Worm (Caenorhabditis elegans): Measurements from ENCODE around the gene rpn-12.
A peak's percentile ranks its signal among the peaks of the same experiment; 100 is the strongest.

Gene rpn-12

DNA sequence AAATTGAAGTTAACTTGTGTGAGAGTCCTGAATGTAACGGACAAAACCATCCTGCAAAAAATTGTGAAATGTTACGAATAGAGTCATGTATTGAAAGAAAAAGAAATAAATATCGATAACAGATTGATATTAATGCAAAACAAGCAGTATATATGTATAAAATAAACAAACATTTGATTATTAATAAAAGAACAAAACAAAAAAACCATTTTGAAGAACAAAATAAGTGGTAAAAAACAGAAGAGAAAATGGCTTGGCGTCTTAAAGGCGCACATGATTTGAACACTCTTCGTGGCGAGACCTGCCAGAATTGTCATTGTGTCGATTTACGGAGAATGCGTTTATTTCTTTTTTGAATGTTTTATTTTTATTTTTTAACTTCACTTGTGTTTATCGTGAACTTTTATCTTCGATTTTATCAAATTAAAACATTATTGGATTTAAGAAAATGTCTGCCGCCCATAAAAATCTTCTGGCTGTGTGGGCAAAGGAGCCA is at the start of gene rpn-12, which contains the start of gene rad-23:
rpn-12 (plus strand) TSS at position 446 of the 496 bp plus-strand sequence.
rad-23 (minus strand) TSS at position 51 of the 496 bp plus-strand sequence.
- no peak for TF ChIP-seq unc-62 (GFP tag; optimal IDR thresholded peaks at IDR 0.05)

DNA sequence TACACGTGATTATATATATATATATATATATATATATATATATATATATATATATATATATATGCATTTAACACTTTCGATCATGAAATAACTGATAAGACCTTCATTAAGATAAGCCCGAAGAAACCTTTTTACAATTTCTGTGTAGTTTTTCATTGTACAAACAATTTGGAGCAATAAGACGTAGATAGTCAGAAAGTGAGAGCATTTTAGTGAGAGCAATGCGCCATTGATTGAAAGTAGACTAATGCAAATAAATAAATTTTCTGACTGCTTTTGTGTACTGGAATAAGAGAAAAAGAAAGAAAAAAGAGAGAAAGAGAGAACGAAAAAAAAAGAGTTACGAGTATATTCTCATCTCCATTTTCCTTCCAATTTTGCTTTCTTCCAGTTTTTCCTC is 48.3 kb upstream of the rpn-12 start:
- no peak for TF ChIP-seq unc-62 (GFP tag; optimal IDR thresholded peaks at IDR 0.05)

DNA sequence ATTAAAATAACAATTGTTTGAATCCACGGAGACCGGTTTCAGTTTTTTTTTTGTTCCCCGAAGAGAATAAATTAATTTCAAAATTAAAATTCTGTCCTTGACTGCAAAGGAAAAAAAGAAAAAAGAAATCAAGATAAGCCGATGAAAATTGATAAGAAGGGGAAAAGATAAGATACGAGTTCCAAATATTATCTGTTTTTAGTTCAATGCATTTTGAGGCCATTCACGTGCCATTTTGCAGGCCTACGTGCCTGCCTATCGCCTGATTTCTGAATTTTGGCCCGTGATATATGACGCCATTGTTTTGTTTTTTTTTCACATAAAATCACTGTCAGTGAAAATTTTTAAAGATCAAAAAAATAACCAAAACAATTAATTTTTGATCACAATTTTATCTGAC is 41.5 kb upstream of the rpn-12 start:
- no peak for TF ChIP-seq unc-62 (GFP tag; optimal IDR thresholded peaks at IDR 0.05)

DNA sequence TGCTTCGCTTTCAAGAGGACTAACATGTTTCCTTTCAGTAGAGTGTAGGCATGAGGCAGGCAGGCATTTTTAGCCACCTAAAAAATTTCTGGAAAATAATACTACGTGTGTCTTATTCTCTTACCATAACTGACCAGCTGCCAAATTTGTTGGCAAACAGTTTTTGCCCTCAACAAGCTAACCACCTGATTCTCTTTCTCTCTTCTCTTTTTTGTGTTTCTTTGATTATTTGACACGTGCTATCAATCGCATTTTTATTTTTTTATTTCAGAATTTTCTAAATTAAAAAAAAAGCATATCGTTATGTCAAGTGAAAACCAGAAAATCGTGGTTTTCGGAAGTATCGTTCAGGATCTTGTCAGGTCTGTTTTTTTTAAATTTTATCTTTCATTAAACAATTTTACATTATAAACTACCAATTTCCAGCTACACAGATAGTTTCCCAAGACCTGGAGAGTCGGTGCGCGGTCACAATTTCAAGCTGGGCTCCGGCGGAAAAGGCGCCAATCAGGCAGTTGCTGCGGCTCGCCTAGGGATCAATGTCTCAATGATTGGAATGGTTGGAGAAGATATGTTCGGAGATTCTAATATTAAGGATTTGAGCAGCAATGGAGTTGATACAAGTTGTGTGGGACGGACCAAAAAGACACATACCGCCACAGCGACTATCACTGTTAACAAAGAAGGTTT is 40.7 kb upstream of the rpn-12 start, which contains the start of gene F07A11.5:
F07A11.5 (plus strand) TSS at position 267 of the 690 bp plus-strand sequence.
- no peak for TF ChIP-seq unc-62 (GFP tag; optimal IDR thresholded peaks at IDR 0.05)

DNA sequence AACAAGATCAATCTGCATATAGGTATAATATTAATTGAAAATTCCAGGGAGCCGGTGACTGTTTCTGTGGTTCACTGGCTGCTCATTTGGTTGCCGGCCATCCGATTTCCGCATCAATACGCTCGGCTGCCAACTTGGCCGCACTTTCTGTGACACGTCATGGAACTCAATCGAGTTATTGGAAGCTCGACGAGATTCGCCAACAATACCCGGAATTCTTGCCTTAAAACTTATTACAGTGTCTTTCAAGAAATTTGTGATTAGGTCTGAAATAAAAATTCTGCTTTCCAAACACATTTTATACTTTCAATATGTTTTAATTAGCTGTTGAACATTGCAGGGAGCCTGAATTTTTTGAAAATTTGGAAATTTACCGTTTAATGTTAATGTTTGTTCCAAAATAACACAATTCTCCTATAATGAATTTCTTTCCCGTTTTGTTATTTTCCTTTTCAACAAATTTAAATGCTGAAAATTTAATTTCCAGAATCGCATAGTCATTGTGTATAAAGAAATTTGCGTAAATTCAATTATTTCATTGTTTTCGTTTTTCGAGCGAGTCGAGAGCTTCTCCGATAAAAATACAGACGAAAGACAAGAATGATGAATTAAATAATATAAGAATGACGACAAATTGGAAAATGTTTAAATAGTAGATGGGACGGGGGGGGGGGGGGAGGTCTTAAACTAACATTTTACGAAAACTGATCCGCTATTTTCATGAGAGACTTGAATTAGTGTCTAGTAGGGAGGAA is 38.6 kb upstream of the rpn-12 start:
- TF ChIP-seq unc-62 (GFP tag; optimal IDR thresholded peaks at IDR 0.05): no peak

DNA sequence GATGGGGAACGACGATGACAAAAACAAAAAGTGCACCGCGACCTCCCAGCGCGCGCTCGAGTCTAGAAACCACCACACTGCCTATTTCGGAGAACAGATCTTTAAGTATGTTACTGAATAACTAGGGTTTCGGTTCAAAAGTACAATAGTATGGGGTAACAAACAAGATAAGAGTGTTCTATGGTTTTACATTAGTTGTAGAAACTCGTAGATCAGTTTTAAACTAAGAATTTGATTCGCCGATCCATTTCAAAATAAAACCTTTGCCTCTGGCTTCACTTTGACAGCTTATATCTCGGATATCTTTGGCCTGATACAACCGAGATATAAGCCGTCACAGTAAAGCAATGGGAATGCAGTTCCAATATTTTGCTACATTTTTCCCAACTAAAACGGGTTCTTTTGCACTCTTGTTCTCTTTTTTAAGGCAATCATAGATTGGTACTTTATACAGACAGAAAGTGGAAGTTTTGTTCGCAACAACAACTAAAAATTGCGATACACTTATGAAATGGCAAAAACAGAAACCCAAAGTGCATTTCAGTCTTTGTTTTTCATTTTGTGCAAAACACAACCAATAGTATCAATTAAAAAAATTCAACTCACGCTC is 36.5 kb upstream of the rpn-12 start:
- no peak for TF ChIP-seq unc-62 (GFP tag; optimal IDR thresholded peaks at IDR 0.05)

DNA sequence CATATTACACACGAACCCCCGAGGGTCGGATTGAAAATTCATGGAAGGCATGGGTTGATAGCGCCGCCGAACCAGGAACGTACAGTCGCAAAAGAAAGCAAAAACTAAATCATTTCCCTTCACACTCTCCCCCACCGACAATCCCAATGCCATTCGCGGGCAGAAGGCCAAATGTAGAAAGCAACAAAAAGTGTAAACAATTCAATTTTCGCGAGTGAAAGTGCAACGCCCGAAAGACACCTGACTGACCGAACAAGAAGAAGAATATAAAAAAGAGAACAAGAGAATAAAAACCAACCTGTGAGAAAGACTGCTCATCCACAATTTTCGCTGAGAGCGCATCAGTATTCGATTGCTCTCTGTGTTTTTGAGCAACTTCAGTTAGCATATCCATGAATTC is 35.2 kb upstream of the rpn-12 start:
- no peak for TF ChIP-seq unc-62 (GFP tag; optimal IDR thresholded peaks at IDR 0.05)

DNA sequence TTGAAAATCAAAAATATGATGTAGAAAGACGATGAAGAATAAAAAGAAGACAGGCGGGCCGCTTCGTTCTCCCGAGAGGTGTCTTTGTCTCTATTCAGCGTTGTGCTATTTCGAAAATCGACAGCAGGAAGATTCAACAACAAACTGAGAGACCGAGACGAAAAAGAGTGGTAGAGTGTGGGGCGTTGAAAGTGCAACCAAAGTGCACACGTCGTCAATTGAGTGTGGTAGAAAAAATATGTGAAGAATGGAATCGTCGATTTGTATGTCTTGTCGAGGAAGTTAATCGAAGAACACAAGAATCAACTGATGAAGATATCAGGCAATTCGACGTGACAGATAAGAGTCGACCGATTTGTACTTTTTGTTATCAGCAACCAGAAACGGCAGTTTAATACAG is 33.8 kb upstream of the rpn-12 start:
- TF ChIP-seq unc-62 (GFP tag; optimal IDR thresholded peaks at IDR 0.05): no peak

DNA sequence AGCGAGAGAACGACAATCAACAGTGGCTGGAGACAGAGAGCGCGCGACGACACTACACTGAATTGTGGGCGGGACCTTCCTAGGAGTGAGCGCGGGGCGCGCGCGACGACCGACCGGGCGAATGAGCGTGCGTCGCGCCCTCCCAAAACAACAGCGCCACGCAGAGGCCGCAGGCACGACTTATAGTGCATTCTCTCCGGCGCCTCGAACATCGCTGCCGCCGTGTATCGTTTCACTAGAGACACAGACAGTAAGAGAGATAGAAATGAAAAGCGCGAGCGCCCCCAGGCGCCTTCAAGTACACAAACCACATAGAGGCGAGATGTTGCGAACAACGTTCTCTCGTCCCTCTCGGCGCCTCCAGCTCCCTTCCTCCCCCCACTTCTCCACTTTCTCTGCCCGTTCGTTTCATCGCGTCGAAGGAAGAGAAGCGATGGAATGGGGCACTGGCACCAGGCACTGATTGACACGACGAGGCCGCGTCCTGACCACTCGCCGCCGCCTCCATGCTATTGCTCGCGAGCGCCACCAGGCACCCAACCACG is 33.0 kb upstream of the rpn-12 start:
- TF ChIP-seq unc-62 (GFP tag; optimal IDR thresholded peaks at IDR 0.05): peak; percentile 2

DNA sequence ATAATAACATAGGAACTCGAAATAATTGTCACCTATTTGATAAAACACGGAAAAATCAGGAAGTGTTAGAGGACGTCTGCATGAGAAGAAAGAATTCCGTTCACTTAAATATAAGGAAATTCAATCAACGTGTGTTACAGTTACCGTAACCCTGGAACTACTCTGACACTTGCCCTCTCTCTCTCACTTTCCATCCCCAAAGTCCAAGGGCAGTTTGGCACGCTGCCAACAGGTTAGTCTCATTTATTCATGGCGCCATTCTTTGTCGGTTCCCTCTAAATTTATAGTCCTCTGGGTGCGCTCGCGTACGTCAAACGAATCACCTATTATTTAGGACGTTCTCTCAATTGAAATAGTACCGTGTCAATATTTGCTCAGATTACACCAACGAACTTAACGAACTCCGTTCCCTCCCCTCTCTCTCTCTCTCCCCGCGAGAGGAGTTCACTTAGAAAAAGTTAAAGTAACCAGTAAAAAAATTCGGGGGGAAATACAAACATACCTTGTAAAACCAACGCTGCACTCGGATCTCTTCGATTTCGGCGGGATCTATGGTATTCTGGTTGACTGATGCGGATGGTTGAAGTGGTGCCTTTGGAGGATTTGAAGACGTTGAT is 32.2 kb upstream of the rpn-12 start:
- no peak for TF ChIP-seq unc-62 (GFP tag; optimal IDR thresholded peaks at IDR 0.05)

DNA sequence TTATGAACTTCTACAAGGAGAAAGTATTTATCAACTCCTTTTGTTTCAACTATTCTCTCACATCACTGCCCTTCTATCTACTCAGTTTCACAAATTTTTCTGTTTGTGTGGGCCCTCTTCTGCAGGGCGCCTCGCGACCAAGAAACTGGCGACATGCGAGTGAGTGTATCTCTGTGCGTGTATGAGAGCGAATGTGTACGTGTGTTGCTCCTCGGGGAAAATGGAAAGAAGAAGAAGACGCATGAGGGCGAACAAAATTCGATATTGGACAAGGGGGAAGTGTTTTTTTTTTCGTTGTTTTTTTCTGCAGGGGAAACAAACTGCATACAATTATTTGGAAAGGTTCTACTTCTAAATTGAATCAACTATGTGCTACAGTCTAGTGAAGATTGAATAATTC is 31.3 kb upstream of the rpn-12 start:
- no peak for TF ChIP-seq unc-62 (GFP tag; optimal IDR thresholded peaks at IDR 0.05)

DNA sequence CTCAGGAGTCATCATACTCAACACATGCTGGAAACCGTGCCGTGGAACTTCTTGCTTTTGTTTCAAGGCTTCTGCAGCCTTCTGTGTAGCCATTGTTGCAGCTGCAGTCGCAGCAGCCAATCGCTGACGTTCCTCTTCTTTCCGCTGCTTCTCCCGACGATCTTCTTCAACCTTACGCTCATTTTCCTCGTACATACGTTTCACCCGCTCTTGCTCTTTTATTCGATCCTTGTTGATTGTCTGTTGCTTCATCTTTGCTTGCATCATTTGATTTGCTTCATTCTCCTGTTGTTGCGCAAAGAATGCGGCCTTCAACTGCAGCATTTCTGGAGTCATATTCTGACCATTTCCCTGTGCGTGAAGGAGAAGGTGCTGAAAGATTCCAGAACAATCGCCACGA is 30.3 kb upstream of the rpn-12 start:
- TF ChIP-seq unc-62 (GFP tag; optimal IDR thresholded peaks at IDR 0.05): no peak

DNA sequence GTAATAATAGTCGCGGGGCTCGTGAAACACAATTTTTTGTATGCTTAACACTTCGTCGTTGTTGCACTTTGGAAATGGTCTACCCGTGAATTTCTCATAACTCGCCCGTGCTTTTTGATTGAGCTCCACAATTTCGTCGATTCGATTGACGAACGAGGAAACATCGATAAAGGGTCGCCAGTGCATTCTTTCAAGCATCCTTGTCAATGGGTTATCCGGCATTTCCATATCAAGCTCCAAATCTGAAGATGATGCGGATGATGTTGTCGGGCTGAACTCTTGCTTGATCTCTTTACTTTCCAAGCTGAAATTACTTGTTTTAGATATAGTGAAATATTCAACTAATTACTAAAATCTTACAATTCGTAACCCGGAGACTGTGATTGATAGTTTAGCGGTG is 25.0 kb upstream of the rpn-12 start:
- no peak for TF ChIP-seq unc-62 (GFP tag; optimal IDR thresholded peaks at IDR 0.05)

DNA sequence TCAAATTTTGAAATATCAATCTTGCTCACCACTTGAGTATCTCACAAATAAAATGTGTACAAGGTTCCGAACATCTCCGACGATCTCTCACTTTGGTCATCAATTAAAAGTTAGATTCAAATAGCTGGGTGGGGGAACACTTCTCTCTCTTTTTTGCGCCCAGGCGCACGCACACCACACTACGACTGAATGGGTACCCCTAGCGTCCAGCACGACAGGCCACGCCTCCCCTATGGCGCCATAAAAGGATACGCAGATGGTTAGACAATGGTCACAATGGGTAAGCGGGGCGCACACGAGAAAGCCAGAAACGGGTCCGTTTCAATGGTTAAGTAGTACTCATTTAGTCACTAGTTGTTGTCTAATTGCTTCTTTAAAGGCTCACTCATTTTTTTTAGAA is 23.0 kb upstream of the rpn-12 start:
- TF ChIP-seq unc-62 (GFP tag; optimal IDR thresholded peaks at IDR 0.05): no peak

DNA sequence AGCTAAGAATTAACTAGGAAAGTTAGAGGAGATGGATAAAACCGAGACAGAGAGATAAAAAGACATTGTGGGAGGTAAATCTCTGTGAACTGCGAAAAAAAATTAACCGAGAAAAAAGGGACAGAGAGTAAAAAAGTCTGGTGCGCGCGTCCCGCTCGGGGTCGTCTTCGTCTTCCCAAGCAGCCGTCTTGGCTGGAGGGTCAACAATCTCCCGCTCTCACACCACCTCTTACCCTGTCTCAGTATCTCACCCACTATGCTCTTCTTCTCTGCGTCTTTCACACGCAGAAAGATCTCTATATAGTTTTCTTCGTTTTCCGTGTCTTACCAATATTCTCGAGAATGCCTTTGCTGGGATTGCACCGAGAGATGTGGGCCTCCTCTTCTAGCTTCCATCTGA is 20.2 kb upstream of the rpn-12 start:
- no peak for TF ChIP-seq unc-62 (GFP tag; optimal IDR thresholded peaks at IDR 0.05)

DNA sequence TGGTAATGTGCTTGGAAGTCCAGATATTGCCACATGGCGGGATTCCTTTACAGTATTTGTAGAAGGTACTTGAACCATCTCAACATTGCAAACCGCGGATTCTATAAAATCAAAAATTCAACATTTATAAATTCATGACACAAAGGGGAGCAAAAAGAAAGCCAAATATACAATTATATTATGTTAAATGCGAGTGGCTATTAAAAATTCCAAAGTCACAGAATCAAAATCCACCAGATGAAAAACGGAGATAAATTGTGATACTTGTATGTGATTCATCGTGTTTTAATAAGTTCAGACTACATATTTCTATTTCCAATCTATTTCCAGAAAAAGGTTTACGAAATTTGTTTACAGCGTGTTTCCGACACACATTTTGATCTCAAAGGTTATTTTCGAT is 19.4 kb upstream of the rpn-12 start, which contains the start of gene din-1:
din-1 (minus strand) TSS at position 101 of the 400 bp plus-strand sequence.
- no peak for TF ChIP-seq unc-62 (GFP tag; optimal IDR thresholded peaks at IDR 0.05)
